Worm (Caenorhabditis elegans) whole organism, L4/young adult: Measurements from ENCODE around the gene hpa-1.

Experiments used
- W03F9.2 ChIP-seq: fragments of 150-350 bp; optimal IDR thresholded peaks from 2 replicates; lab custom pipeline; 2014; ENCODE audit warnings: missing biosample characterization, missing genetic modification characterization
- dao-5 ChIP-seq: sonication (generic microtip); optimal IDR thresholded peaks from 2 replicates; lab custom pipeline; 2016; ENCODE audit warnings: missing genotype, missing genetic modification characterization, moderate library complexity, missing compliant biosample characterization
- him-1 ChIP-seq: sonication (generic microtip); optimal IDR thresholded peaks from 2 replicates; lab custom pipeline; 2016; ENCODE audit warnings: missing genotype, missing genetic modification reagents, missing genetic modification characterization, missing compliant biosample characterization

hpa-1 gene

DNA sequence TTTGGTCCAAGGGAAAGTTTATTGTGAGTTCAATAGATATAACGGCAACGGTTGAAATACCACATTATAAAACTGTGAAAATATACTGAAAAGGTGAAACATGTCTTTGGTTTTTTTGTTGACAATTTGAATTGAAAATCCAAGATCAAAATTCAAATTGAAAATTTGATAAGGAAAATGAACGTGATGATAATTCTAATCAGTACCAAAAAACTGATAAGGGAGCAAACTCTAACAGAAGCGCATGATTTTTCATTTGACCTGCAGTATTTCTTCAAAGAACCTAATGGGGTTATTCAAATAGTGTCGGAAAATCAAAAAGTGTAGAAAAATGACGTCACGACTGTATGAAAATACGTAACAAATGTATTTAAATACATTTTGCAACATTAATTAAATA, 29.6 kb downstream of the hpa-1 start:
- TF ChIP-seq dao-5 (tag; lab: Kevin White, UChicago) (no peak), him-1 (tag; lab: Kevin White, UChicago) (no peak), W03F9.2 (tag; lab: Kevin White, UChicago) (no peak)

DNA sequence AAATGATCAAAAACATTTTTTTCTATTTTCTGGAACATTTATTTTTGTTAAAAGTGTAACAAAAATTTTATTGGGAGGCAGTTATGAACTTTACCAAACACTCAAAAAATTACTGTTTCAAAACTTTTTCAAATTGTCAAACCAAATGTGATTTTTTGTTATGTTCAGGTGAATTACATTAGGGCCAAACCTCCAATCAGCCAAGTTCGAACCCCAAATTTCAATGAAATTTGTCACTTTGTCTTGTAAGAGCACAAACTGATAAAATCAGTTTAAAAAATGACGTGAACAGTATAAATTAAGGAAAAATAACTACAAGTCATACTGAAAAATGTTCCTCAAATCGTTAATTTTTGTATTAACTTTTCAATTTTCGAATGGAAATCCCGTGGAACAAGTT, 30.9 kb downstream of the hpa-1 start, which contains the start of gene H25K10.1:
Gene H25K10.1 (plus strand): TSS at position 301 of the 400 bp plus-strand sequence.
- TF ChIP-seq W03F9.2 (tag; lab: Kevin White, UChicago) = no peak
- no peak for TF ChIP-seq dao-5 (tag; lab: Kevin White, UChicago)
- TF ChIP-seq him-1 (tag; lab: Kevin White, UChicago) = no peak

DNA sequence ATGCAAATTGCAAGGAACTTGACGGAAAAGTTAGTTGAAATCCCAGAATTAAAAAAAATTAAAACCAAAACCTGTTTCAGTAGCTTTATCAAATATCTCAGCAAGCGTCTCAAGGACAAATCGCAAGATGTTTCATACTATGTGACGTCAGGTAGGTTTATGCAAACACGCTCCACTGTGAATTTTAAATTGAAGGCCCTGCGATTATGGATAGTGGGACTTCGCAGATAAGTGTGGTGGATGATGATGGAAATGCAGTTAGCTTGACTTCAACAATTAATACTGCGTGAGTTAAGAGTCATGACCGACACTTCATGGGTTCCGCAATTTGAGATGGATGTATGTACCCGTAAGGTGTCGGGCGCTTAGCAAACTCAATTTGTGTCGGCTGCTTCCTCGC, 33.1 kb downstream of the hpa-1 start:
- no peak for TF ChIP-seq W03F9.2 (tag; lab: Kevin White, UChicago)
- TF ChIP-seq him-1 (tag; lab: Kevin White, UChicago) = no peak
- TF ChIP-seq dao-5 (tag; lab: Kevin White, UChicago) = no peak

DNA sequence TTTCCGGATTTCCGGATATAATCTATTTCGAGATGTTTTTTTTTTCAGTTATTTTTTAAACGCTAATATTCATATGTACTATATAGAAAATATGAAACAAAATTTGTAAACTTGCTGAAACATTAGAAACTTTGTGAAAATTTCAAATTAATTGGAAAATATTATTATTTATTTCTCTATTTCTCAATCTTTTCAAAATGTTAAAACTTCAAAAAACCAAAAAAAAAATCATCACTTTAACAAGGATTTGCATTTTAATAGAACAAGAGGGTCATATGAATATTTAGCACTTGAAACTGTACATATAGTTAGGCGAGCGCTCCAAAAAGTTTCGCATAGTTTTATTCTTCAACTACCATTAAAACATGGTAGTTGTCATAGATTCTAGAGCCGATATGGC, 36.2 kb downstream of the hpa-1 start, which contains the start of gene Y7A9A.1:
Gene Y7A9A.1 (plus strand): TSS at position 301 of the 400 bp plus-strand sequence.
- no peak for TF ChIP-seq W03F9.2 (tag; lab: Kevin White, UChicago)
- TF ChIP-seq him-1 (tag; lab: Kevin White, UChicago) = no peak
- no peak for TF ChIP-seq dao-5 (tag; lab: Kevin White, UChicago)

DNA sequence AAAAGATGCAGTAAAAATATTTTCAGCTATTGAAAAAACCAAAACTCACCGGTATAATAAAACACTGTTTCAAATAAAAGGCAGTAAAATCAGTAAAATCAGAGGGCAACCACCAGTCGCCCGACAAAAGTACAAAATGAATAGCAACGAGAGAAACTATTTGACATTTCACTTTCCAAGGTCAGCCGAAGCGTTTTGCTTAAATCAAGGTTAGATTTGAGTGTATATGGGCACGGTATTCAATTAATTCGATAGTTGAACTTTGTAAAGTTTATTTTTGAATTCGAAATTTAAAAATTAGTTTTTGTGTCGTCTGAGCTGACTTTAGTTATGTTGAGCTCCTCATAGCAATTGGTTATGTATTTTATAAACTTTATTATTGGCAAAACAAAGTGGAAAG, 40.2 kb downstream of the hpa-1 start:
- TF ChIP-seq dao-5 (tag; lab: Kevin White, UChicago) = no peak
- TF ChIP-seq W03F9.2 (tag; lab: Kevin White, UChicago) = no peak
- no peak for TF ChIP-seq him-1 (tag; lab: Kevin White, UChicago)

DNA sequence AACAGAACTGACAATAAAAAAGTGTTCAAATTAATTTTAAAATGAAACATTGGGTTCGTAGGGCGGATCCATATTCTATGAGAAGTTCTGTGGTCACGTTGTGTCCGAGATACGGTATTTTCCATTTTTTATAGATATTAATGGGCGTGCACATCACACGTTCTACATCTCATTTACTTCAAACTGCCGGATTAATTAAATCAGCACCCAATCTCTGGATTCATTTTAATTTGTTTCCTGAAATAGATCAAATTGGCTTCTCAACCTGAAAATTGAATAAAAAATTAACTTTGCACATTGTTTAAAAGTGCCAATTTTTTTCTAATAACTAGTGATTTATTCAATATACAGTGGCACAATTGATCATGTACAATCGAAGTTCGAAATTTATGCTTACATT, 41.3 kb downstream of the hpa-1 start:
- TF ChIP-seq him-1 (tag; lab: Kevin White, UChicago) (no peak), W03F9.2 (tag; lab: Kevin White, UChicago) (no peak), dao-5 (tag; lab: Kevin White, UChicago) (no peak)

DNA sequence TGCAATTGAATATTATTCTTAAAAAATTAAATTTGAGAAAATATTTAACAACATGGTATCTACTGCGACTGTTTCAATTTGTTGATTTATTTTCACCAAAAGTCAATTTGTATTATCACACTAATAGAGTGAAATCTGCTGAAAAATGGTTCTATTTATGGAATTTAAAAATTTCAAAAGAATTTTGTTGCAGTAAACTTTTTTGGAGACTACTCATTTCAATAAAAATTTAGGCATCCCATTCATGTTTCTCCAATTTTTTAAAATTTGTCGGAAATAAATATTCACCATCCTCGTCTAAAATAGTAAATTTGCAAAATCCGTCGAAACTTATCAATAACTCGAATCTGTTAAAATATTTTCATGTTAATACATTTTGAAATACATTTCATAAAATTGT, 46.9 kb downstream of the hpa-1 start:
- no peak for TF ChIP-seq W03F9.2 (tag; lab: Kevin White, UChicago)
- TF ChIP-seq him-1 (tag; lab: Kevin White, UChicago) = no peak
- no peak for TF ChIP-seq dao-5 (tag; lab: Kevin White, UChicago)

DNA sequence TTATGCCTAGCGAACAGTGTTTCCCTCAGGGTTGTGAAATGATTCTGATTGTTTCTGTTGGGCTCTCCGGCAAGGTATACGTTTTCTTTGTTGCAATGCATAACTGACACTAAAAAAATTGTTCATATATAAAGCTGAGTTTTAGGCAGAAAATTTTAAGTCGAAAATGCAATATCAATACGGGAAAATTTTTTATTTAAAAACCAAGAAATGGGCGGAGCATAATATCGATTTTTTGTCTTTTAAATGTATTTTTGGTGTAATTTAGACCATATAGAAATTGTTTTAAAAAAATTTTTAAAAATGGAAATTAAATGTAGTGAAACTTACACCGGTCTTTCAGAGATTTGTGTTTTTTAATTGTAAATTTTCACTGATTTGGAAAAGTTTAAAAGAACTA, 48.4 kb downstream of the hpa-1 start, which contains the start of gene Y105C5B.1413:
Gene Y105C5B.1413 (minus strand): TSS at position 101 of the 400 bp plus-strand sequence.
- TF ChIP-seq him-1 (tag; lab: Kevin White, UChicago) (no peak), W03F9.2 (tag; lab: Kevin White, UChicago) (no peak), dao-5 (tag; lab: Kevin White, UChicago) (no peak)

DNA sequence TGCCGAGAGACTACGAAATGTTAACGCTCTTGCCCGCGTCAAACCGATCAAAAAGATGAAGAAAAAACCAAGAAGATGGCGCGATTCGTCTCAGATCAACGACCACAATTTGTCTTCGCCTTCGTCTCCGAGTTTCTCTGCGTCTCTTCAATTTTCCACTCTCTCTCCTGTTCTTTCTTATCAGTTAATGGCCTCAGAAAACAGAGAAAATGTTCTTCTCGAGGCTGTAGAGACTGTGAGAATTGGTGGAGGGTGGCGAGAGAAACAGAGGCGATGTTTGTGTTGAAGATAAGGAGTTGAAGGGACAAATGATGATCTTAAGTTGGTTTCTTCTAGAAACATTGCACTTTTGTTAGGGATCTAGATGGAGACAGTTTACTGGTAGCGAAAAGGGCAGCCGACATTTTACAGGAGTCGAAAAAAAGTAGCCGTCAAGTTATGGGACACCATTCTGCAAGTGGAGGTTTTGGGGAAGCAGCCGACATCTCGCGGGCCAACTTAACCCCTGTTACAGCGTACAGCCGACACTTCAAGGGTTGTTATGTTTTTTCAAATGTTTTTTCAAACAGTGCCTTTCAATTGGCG, 51.9 kb downstream of the hpa-1 start:
- TF ChIP-seq him-1 (tag; lab: Kevin White, UChicago) = no peak
- no peak for TF ChIP-seq dao-5 (tag; lab: Kevin White, UChicago)
- no peak for TF ChIP-seq W03F9.2 (tag; lab: Kevin White, UChicago)
